Worm (Caenorhabditis elegans) whole organism, L3 larva: Measurements from ENCODE around the gene sid-5.

Source experiments
- ZK546.5 ChIP-seq: sonication (generic microtip); optimal IDR thresholded peaks from 2 replicates; lab custom pipeline; 2017; ENCODE audit warnings: missing biosample characterization, missing genetic modification characterization
- ceh-82 ChIP-seq: fragments of 150-350 bp; optimal IDR thresholded peaks from 2 replicates; lab custom pipeline; 2014; ENCODE audit warnings: missing biosample characterization, missing genetic modification characterization
- elt-2 ChIP-seq: sonication (generic microtip); optimal IDR thresholded peaks from 2 replicates; lab custom pipeline; 2016; ENCODE audit warnings: missing genetic modification reagents, mild to moderate bottlenecking, missing genetic modification characterization, missing compliant biosample characterization
- elt-3 ChIP-seq, 3 experiments: fragments of 150-350 bp in 1 of 3; sonication (generic microtip) in 2 of 3; optimal IDR thresholded peaks; 2 replicates in 2 of 3; 4 replicates in 1 of 3; lab custom pipeline; 2014 to 2017; ENCODE audit warnings: missing biosample characterization in 3 of 3, missing genetic modification characterization in 3 of 3
- fkh-10 ChIP-seq: sonication (generic microtip); optimal IDR thresholded peaks from 2 replicates; lab custom pipeline; 2017; ENCODE audit warnings: missing biosample characterization, missing genetic modification reagents, missing genetic modification characterization
- lin-15B ChIP-seq: fragments of 150-350 bp; optimal IDR thresholded peaks from 2 replicates; lab custom pipeline; 2014; ENCODE audit warnings: missing biosample characterization, missing genetic modification characterization
- lin-39 ChIP-seq: fragments of 150-350 bp; optimal IDR thresholded peaks from 2 replicates; lab custom pipeline; 2018; ENCODE audit warnings: missing biosample characterization, missing genetic modification reagents, missing genetic modification characterization
- mdl-1 ChIP-seq: fragments of 150-350 bp; optimal IDR thresholded peaks from 2 replicates; lab custom pipeline; 2014; ENCODE audit warnings: missing biosample characterization, missing genetic modification characterization
- nhr-11 ChIP-seq: fragments of 150-350 bp; optimal IDR thresholded peaks from 2 replicates; lab custom pipeline; 2014; ENCODE audit warnings: missing biosample characterization, missing genetic modification characterization
- tbx-2 ChIP-seq: sonication (generic microtip); optimal IDR thresholded peaks from 2 replicates; lab custom pipeline; 2016; ENCODE audit warnings: mild to moderate bottlenecking, missing genetic modification characterization, missing compliant biosample characterization
- unc-62 ChIP-seq: fragments of 150-350 bp; sonication (generic microtip); optimal IDR thresholded peaks from 4 replicates; lab custom pipeline; 2014; ENCODE audit warnings: missing biosample characterization, missing genetic modification reagents, missing genetic modification characterization
- ztf-4 ChIP-seq: fragments of 150-350 bp; optimal IDR thresholded peaks from 2 replicates; lab custom pipeline; 2014; ENCODE audit warnings: missing biosample characterization, missing genetic modification characterization

DNA sequence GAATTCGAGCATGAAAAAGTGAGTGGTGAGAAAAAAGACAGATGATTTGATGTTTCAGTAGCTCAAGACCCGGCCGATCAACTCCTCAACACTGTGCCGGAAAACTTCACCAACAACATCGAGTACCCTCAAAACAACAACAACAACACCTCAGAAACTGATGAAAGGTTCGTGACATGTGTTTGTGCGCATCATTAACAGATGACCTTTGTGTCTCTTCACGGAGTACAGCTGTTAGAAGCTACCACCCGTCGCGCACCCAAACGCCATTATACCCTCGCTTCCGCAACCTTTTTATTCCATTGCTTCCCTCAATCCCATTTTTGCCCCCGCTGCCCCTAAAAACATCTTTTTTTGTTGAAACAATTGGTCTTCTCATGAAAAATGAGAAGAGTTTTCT, 10.8 kb downstream of the sid-5 start:
- TF ChIP-seq elt-2 (tag; lab: Kevin White, UChicago) (no peak), unc-62 (GFP tag; lab: Kevin White, UChicago) (no peak), ZK546.5 (tag; lab: Kevin White, UChicago) (no peak), ztf-4 (tag; lab: Kevin White, UChicago) (no peak), mdl-1 (no peak), tbx-2 (tag; lab: Kevin White, UChicago) (no peak), lin-39 (tag; lab: Kevin White, UChicago) (peak; percentile 25), lin-15B (tag; lab: Kevin White, UChicago) (no peak), nhr-11 (tag; lab: Kevin White, UChicago) (no peak), fkh-10 (GFP tag; lab: Kevin White, UChicago) (no peak), ceh-82 (tag; lab: Kevin White, UChicago) (no peak), elt-3 (tag; optimal IDR thresholded peaks at IDR 0.05; lab: Kevin White, UChicago) (no peak)
